Fruit fly (Drosophila melanogaster) whole organism, adult: ENCODE data around the gene fz2.

Experiments used
- CG7045 ChIP-seq: fragments of 200-800 bp; sonication (Bioruptor generic); optimal IDR thresholded peaks from 2 replicates; lab custom pipeline; 2017; ENCODE audit warnings: missing biosample characterization, mild to moderate bottlenecking, missing genetic modification characterization
- Mnt ChIP-seq: fragments of 200-800 bp; sonication (Bioruptor generic); optimal IDR thresholded peaks from 2 replicates; lab custom pipeline; 2016; ENCODE audit warnings: missing biosample characterization, mild to moderate bottlenecking, missing genetic modification characterization
- bab1 ChIP-seq: fragments of 200-800 bp; sonication (Bioruptor generic); optimal IDR thresholded peaks from 3 replicates; lab custom pipeline; 2019; ENCODE audit warnings: missing biosample characterization, mild to moderate bottlenecking, missing genetic modification characterization, moderate library complexity
- kay ChIP-seq: fragments of 200-800 bp; sonication (Bioruptor generic); peaks from one replicate; lab custom pipeline; 2016; ENCODE audit warnings: missing biosample characterization, missing genetic modification characterization, borderline replicate concordance
- ovo ChIP-seq: fragments of 200-800 bp; sonication (Bioruptor generic); optimal IDR thresholded peaks from 2 replicates; lab custom pipeline; 2016; ENCODE audit warnings: missing biosample characterization, missing genetic modification characterization
- pad ChIP-seq: fragments of 200-800 bp; sonication (Bioruptor generic); optimal IDR thresholded peaks from 3 replicates; lab custom pipeline; 2017; ENCODE audit warnings: missing biosample characterization, missing genetic modification characterization, mild to moderate bottlenecking, moderate library complexity, missing genetic modification reagents
- toe ChIP-seq: fragments of 200-800 bp; sonication (Bioruptor generic); optimal IDR thresholded peaks from 2 replicates; lab custom pipeline; 2016; ENCODE audit warnings: missing biosample characterization, missing genetic modification characterization

DNA sequence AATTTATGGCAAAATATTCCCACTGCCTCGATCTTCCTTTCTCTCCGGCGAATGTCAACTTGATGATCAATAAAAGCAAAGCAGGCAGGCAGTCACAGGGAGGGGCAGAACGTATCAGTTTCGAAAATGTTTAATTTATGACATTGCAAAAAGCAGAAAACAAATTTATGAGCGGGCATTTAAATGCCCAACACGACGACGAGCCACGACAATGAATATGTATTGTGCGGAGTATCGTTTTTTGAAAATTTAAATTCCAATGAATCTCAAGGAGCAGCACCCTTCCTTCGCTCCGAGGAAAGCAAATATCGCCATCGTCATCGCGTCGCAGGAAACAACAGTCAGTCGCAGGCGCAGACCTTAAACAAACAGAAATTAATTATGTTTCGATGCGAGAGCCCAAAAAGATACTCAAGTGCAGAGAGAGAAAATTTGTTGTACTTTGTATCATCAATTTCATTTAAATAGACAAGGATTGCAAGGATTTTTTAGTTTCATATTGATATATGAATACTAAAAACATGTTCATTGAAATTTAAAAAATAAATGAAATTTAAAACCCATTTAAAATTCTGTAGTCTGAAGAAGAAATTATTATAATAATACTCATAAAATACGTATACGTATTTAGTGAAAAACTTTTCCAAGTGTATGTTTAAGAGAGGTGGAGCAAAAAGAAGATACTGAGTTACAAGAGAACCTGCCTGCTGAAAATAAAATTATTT lies 72.4 kb downstream of the fz2 start:
- TF ChIP-seq CG7045 (no peak), bab1 (no peak), toe (GFP tag; lab: Kevin White, UChicago) (no peak), pad (GFP tag; lab: Kevin White, UChicago) (no peak), Mnt (GFP tag; lab: Kevin White, UChicago) (no peak), ovo (GFP tag; lab: Kevin White, UChicago) (no peak), kay (GFP tag; lab: Kevin White, UChicago) (no peak)
